Fruit fly (Drosophila melanogaster) S2 (cell line): ENCODE data around the gene CG12523.

Source experiments
- CG8478 ChIP-seq: fragments of >200 bp; optimal IDR thresholded peaks from 2 replicates; lab custom pipeline; 2018
- CTCF ChIP-seq, 2 experiments: fragments of >200 bp; optimal IDR thresholded peaks; 2 replicates each; lab custom pipeline; 2018

DNA sequence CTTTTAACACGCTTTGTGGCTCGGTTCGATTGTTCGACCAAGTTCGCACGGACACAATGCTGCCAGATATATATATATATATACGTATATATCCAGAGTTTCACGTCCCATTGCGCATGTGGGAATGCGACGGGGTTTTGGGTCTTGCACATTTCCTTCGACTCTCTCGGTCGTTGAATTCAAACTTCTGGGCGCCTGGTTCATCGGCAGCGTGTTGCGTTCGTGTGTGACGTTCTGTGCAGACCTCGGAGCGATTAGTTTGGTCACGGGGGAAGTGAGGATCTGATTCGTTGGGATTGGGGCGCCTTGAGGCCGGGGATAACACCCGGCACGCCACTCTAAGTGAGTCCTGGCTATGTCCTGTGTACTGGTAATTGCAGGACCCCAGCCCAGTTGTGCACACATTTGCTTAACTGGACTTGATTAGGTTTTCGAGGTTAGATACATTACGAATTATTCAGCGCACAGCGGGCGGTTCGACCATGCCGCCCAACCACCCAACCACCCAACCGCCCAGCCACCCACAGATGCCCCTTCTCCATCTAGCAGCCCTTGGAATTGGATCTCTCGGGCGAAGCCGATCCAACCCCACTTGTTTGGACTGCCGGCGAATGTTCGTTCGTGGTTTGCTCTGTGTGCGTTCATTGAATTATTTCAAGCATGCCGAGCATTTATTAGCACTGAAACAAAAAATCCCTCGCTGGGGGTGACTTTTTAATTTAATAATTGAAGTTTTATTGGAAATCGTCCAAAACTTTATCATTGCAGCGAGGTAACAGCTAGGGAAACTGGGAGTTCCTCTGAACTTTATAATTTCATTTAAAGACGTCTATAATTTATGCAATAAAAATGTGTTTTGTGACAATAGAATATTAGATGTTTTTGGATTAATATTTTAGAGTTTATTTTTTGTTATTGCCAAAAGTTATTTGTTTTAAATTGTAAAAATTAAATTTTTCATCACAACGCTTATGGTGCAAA, 17.0 kb downstream of the CG12523 start:
- TF ChIP-seq CG8478 (lab: Kevin White, UChicago): no peak
- TF ChIP-seq CTCF (optimal IDR thresholded peaks at IDR 0.05; lab: Kevin White, UChicago): no peak
